Worm (Caenorhabditis elegans) whole organism, young adult: Measurements from ENCODE around the gene mnp-1.

ENCODE experiments used
- F37B4.10 ChIP-seq: fragments of 200-800 bp; sonication (Bioruptor generic); IDR thresholded peaks from 2 replicates; pipeline ENCODE4 v1.3.6; 2022; ENCODE audit warnings: missing genetic modification characterization, missing compliant biosample characterization
- Y53G8AR.9 ChIP-seq: fragments of 200-800 bp; sonication (Bioruptor generic); conservative IDR thresholded peaks from 2 replicates; pipeline ENCODE4 v1.3.6; 2022; ENCODE audit warnings: missing genetic modification reagents, missing genetic modification characterization, missing compliant biosample characterization

- no peak for TF ChIP-seq F37B4.10 (GFP tag; lab: Robert Waterston, UW)
- no peak for TF ChIP-seq Y53G8AR.9 (GFP tag; lab: Robert Waterston, UW)
Observed at ce11 chrIII:4335614-4336013, 20.8 kb upstream of the mnp-1 start.
